Worm (Caenorhabditis elegans) whole organism, young adult: ENCODE measurements around the gene Y45F10C.6.

Source experiments
- hmg-20 ChIP-seq: fragments of 200-800 bp; sonication (Bioruptor generic); IDR thresholded peaks from 2 replicates; pipeline ENCODE4 v1.3.6; 2022; ENCODE audit warnings: missing genetic modification reagents, missing genetic modification characterization, missing compliant biosample characterization
- unc-62 ChIP-seq: fragments of 150-350 bp; optimal IDR thresholded peaks from 2 replicates; lab custom pipeline; 2014; ENCODE audit warnings: missing biosample characterization, missing genetic modification reagents, missing genetic modification characterization

The Y45F10C.6 gene

ce11 chrIV:13703828-13704425 is 51.8 kb downstream of the Y45F10C.6 start, which contains the start of gene tlp-1:
TSS of gene tlp-1 (minus strand) at chrIV:13704082.
- TF ChIP-seq hmg-20 (GFP tag; lab: Robert Waterston, UW) (no peak), unc-62 (peak; percentile 94)
